Worm (Caenorhabditis elegans) whole organism, young adult: ENCODE results near the gene K09G1.2.

Source experiments
- B0261.1 ChIP-seq: sonication (generic microtip); optimal IDR thresholded peaks from 2 replicates; lab custom pipeline; 2016; ENCODE audit warnings: mild to moderate bottlenecking, missing genetic modification characterization, moderate library complexity, missing compliant biosample characterization
- die-1 ChIP-seq: sonication (generic microtip); optimal IDR thresholded peaks from 2 replicates; lab custom pipeline; 2016; ENCODE audit warnings: missing genotype, mild to moderate bottlenecking, missing genetic modification characterization, missing compliant biosample characterization
- him-1 ChIP-seq: sonication (generic microtip); optimal IDR thresholded peaks from 2 replicates; lab custom pipeline; 2016; ENCODE audit warnings: missing genotype, missing genetic modification reagents, missing genetic modification characterization, missing compliant biosample characterization
- madf-3 ChIP-seq: fragments of 200-800 bp; sonication (Bioruptor generic); IDR thresholded peaks from 2 replicates; pipeline ENCODE4 v1.3.6; 2022; ENCODE audit warnings: missing genetic modification reagents, missing genetic modification characterization, missing compliant biosample characterization
- pbrm-1 ChIP-seq: fragments of 200-800 bp; sonication (Bioruptor generic); IDR thresholded peaks from 2 replicates; pipeline ENCODE4 v1.3.6; 2022; ENCODE audit warnings: missing genetic modification reagents, missing genetic modification characterization, missing compliant biosample characterization
- pha-4 ChIP-seq: fragments of 150-350 bp; sonication (generic microtip); optimal IDR thresholded peaks from 2 replicates; lab custom pipeline; 2014; ENCODE audit warnings: missing biosample characterization, missing genetic modification reagents, missing genetic modification characterization
- tbx-9 ChIP-seq: sonication (generic microtip); optimal IDR thresholded peaks from 2 replicates; lab custom pipeline; 2016; ENCODE audit warnings: borderline replicate concordance, missing genetic modification characterization, inconsistent platforms, missing compliant biosample characterization
- unc-62 ChIP-seq: fragments of 150-350 bp; optimal IDR thresholded peaks from 2 replicates; lab custom pipeline; 2014; ENCODE audit warnings: missing biosample characterization, missing genetic modification reagents, missing genetic modification characterization
- ztf-18 ChIP-seq: sonication (generic microtip); optimal IDR thresholded peaks from 2 replicates; lab custom pipeline; 2016; ENCODE audit warnings: missing genotype, mild to moderate bottlenecking, missing genetic modification characterization, missing compliant biosample characterization
- ztf-22 ChIP-seq: fragments of 200-800 bp; sonication (Bioruptor generic); optimal IDR thresholded peaks from 2 replicates; lab custom pipeline; 2018; ENCODE audit warnings: mild to moderate bottlenecking, missing genetic modification characterization, moderate library complexity, missing compliant biosample characterization

DNA sequence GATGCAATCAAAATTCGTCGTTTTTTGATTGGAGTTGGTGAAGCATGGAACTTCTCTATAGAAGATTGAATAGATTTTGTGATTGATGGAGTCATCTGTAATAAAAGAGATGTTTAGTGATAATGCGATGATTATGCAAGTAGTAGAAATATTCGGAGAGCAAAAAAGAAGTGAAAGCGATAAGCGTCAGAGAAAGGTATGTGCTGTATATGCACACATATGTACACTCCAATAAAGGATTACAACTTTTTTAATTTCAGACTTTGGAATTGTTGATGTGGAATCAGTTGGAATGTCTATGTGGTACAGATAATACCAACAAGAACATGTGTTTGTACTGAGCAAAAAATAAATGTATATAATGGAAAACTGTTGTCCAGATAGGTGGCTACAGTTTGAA, 20.2 kb upstream of the K09G1.2 start, which contains the start of gene F25B3.5:
- TF ChIP-seq him-1 (tag; lab: Kevin White, UChicago) (no peak), B0261.1 (tag; lab: Kevin White, UChicago) (no peak), ztf-22 (GFP tag; lab: Kevin White, UChicago) (no peak), ztf-18 (tag; lab: Kevin White, UChicago) (no peak), unc-62 (GFP tag; lab: Kevin White, UChicago) (no peak), pha-4 (tag; lab: Kevin White, UChicago) (no peak), tbx-9 (tag; lab: Kevin White, UChicago) (no peak), pbrm-1 (GFP tag; lab: Robert Waterston, UW) (no peak), madf-3 (GFP tag; lab: Robert Waterston, UW) (no peak), die-1 (tag; lab: Kevin White, UChicago) (no peak)
